ENCODE assay signal across 5 worm cellular contexts in genomic region chrV:1151324-1151742, ce11.
TF ChIP-seq lines count a peak whose summit lies in the region.

No protein-coding gene starts in this region.

TF ChIP-seq in whole organism, L1 larva, 84 proteins besides CTCF, POLR2A, EP300 and RAD21 (continues in another document):
- peak; percentile 98 for TF ChIP-seq lin-13 (GFP tag; optimal IDR thresholded peaks at IDR 0.05; lab: Kevin White, UChicago)
- peak; percentile 96 for TF ChIP-seq zip-4 (GFP tag; optimal IDR thresholded peaks at IDR 0.05; lab: Kevin White, UChicago)
- peak; percentile 74 for TF ChIP-seq Y116A8C.19 (tag; optimal IDR thresholded peaks at IDR 0.05; lab: Kevin White, UChicago; ENCODE audit: borderline replicate concordance)
- no peak for TF ChIP-seq ceh-90 (tag; optimal IDR thresholded peaks at IDR 0.05; lab: Kevin White, UChicago)
- TF ChIP-seq pqm-1 (tag; optimal IDR thresholded peaks at IDR 0.05; lab: Kevin White, UChicago): peak; percentile 53
- TF ChIP-seq hpl-2 (GFP tag; optimal IDR thresholded peaks at IDR 0.05; lab: Kevin White, UChicago): peak; percentile 79
- peak; percentile 88 for TF ChIP-seq skn-1 (tag; optimal IDR thresholded peaks at IDR 0.05; lab: Kevin White, UChicago)
- TF ChIP-seq sox-4 (tag; optimal IDR thresholded peaks at IDR 0.05; lab: Kevin White, UChicago): peak; percentile 100
- peak; percentile 100 for TF ChIP-seq lin-14 (GFP tag; optimal IDR thresholded peaks at IDR 0.05; lab: Kevin White, UChicago)
- TF ChIP-seq aha-1 (tag; optimal IDR thresholded peaks at IDR 0.05; lab: Kevin White, UChicago): peak; percentile 88
- peak; percentile 95 for TF ChIP-seq nhr-237 (tag; optimal IDR thresholded peaks at IDR 0.05; lab: Kevin White, UChicago)
- TF ChIP-seq aly-2 (tag; optimal IDR thresholded peaks at IDR 0.05; lab: Kevin White, UChicago): peak; percentile 80
- peak; percentile 100 for TF ChIP-seq nhr-47 (tag; optimal IDR thresholded peaks at IDR 0.05; lab: Kevin White, UChicago)
- peak; percentile 59 for TF ChIP-seq nhr-76 (tag; optimal IDR thresholded peaks at IDR 0.05; lab: Kevin White, UChicago)
- no peak for TF ChIP-seq nhr-84 (tag; optimal IDR thresholded peaks at IDR 0.05; lab: Kevin White, UChicago)
- peak; percentile 90 for TF ChIP-seq C16A3.4 (tag; optimal IDR thresholded peaks at IDR 0.05; lab: Kevin White, UChicago)
- TF ChIP-seq egl-13 (tag; optimal IDR thresholded peaks at IDR 0.05; lab: Kevin White, UChicago): peak; percentile 100
- TF ChIP-seq mdl-1 (tag; optimal IDR thresholded peaks at IDR 0.05; lab: Kevin White, UChicago): peak; percentile 10 to 94

TF ChIP-seq in whole organism, L3 larva, 47 proteins besides CTCF, POLR2A, EP300 and RAD21 (continues in another document):
- TF ChIP-seq zag-1 (tag; optimal IDR thresholded peaks at IDR 0.05; lab: Kevin White, UChicago) (peak; percentile 84), nhr-12 (tag; optimal IDR thresholded peaks at IDR 0.05; lab: Kevin White, UChicago) (no peak), elt-1 (tag; optimal IDR thresholded peaks at IDR 0.05; lab: Kevin White, UChicago) (peak; percentile 73), jun-1 (tag; optimal IDR thresholded peaks at IDR 0.05; lab: Kevin White, UChicago) (peak; percentile 99), ceh-9 (tag; optimal IDR thresholded peaks at IDR 0.05; lab: Kevin White, UChicago) (no peak), lin-15B (tag; optimal IDR thresholded peaks at IDR 0.05; lab: Kevin White, UChicago) (peak; percentile 94), eor-1 (tag; optimal IDR thresholded peaks at IDR 0.05; lab: Kevin White, UChicago) (peak in 1 of 2 experiments; percentile 79), nhr-43 (tag; optimal IDR thresholded peaks at IDR 0.05; lab: Kevin White, UChicago; ENCODE audit: poor library complexity, severe bottlenecking) (peak; percentile 96), nhr-11 (tag; optimal IDR thresholded peaks at IDR 0.05; lab: Kevin White, UChicago) (peak; percentile 99), hmg-11 (tag; optimal IDR thresholded peaks at IDR 0.05; lab: Kevin White, UChicago) (peak; percentile 97), snpc-4 (tag; optimal IDR thresholded peaks at IDR 0.05; lab: Kevin White, UChicago) (peak; percentile 83), egl-5 (tag; optimal IDR thresholded peaks at IDR 0.05; lab: Kevin White, UChicago) (peak; percentile 87), egl-27 (tag; optimal IDR thresholded peaks at IDR 0.05; lab: Kevin White, UChicago) (peak; percentile 89), ama-1 (optimal IDR thresholded peaks at IDR 0.05; lab: Kevin White, UChicago) (peak; percentile 46), ceh-16 (tag; optimal IDR thresholded peaks at IDR 0.05; lab: Kevin White, UChicago) (peak; percentile 61), nhr-76 (tag; optimal IDR thresholded peaks at IDR 0.05; lab: Kevin White, UChicago) (peak; percentile 24), ztf-4 (tag; optimal IDR thresholded peaks at IDR 0.05; lab: Kevin White, UChicago) (peak; percentile 93), nhr-25 (tag; optimal IDR thresholded peaks at IDR 0.05; lab: Kevin White, UChicago) (peak; percentile 98)

TF ChIP-seq in whole organism, early embryonic, 17 proteins besides CTCF, POLR2A, EP300 and RAD21:
- TF ChIP-seq ets-7 (tag; optimal IDR thresholded peaks at IDR 0.05; lab: Kevin White, UChicago) (peak; percentile 56), F13C5.2 (tag; optimal IDR thresholded peaks at IDR 0.05; lab: Kevin White, UChicago) (peak; percentile 76), ama-1 (optimal IDR thresholded peaks at IDR 0.05; lab: Kevin White, UChicago) (no peak), hnd-1 (tag; optimal IDR thresholded peaks at IDR 0.05; lab: Kevin White, UChicago) (no peak), sea-1 (GFP tag; conservative IDR thresholded peaks at IDR 0.05; lab: Robert Waterston, UW) (0 out of 2 replicates have a peak, but pooled peaks have one; percentile 67), ceh-36 (tag; optimal IDR thresholded peaks at IDR 0.05; lab: Kevin White, UChicago) (peak; percentile 51), aly-1 (tag; optimal IDR thresholded peaks at IDR 0.05; lab: Kevin White, UChicago) (peak; percentile 20), hmbx-1 (tag; optimal IDR thresholded peaks at IDR 0.05; lab: Kevin White, UChicago) (no peak), ceh-13 (GFP tag; optimal IDR thresholded peaks at IDR 0.05; lab: Kevin White, UChicago) (no peak), pes-1 (GFP tag; IDR thresholded peaks at IDR 0.05; lab: Robert Waterston, UW) (peak; percentile 71), flt-1 (GFP tag; IDR thresholded peaks at IDR 0.05; lab: Robert Waterston, UW) (peak; percentile 61; the same call in 1 of the 2 replicates), scrt-1 (GFP tag; IDR thresholded peaks at IDR 0.05; lab: Robert Waterston, UW) (no peak), tra-4 (tag; optimal IDR thresholded peaks at IDR 0.05; lab: Kevin White, UChicago) (no peak), B0310.2 (tag; optimal IDR thresholded peaks at IDR 0.05; lab: Kevin White, UChicago) (no peak), tbx-37 (GFP tag; conservative IDR thresholded peaks at IDR 0.05; lab: Robert Waterston, UW) (no peak), tbx-11 (GFP tag; IDR thresholded peaks at IDR 0.05; lab: Robert Waterston, UW) (no peak), hmg-4 (GFP tag; optimal IDR thresholded peaks at IDR 0.05; lab: Kevin White, UChicago) (peak; percentile 84)

TF ChIP-seq in whole organism, midembryonic, 9 proteins besides CTCF, POLR2A, EP300 and RAD21:
- TF ChIP-seq cog-1 (tag; optimal IDR thresholded peaks at IDR 0.05; lab: Kevin White, UChicago): peak; percentile 98
- peak; percentile 47; the same call in 1 of the 2 replicates for TF ChIP-seq ref-1 (GFP tag; conservative IDR thresholded peaks at IDR 0.05; lab: Robert Waterston, UW)
- TF ChIP-seq ztf-29 (GFP tag; IDR thresholded peaks at IDR 0.05; lab: Robert Waterston, UW): no peak
- TF ChIP-seq klf-2 (GFP tag; conservative IDR thresholded peaks at IDR 0.05; lab: Robert Waterston, UW): no peak
- TF ChIP-seq flt-1 (GFP tag; IDR thresholded peaks at IDR 0.05; lab: Robert Waterston, UW): peak; percentile 88
- no peak for TF ChIP-seq med-1 (GFP tag; optimal IDR thresholded peaks at IDR 0.05; lab: Kevin White, UChicago; ENCODE audit: insufficient read depth)
- 0 out of 2 replicates have a peak, but pooled peaks have one; percentile 14 for TF ChIP-seq tab-1 (GFP tag; IDR thresholded peaks at IDR 0.05; lab: Robert Waterston, UW)
- TF ChIP-seq ztf-23 (GFP tag; IDR thresholded peaks at IDR 0.05; lab: Robert Waterston, UW): peak; percentile 75; the same call in 1 of the 2 replicates
- TF ChIP-seq T22C8.4 (GFP tag; IDR thresholded peaks at IDR 0.05; lab: Robert Waterston, UW): peak; percentile 88
TF ChIP-seq in whole organism, midembryonic: peak in this region for 6.

TF ChIP-seq in whole organism, young adult, 124 proteins besides CTCF, POLR2A, EP300 and RAD21 (continues in another document):
- peak; percentile 59 for TF ChIP-seq attf-3 (GFP tag; conservative IDR thresholded peaks at IDR 0.05; lab: Robert Waterston, UW)
- TF ChIP-seq snpc-3.4 (tag; optimal IDR thresholded peaks at IDR 0.05; lab: Kevin White, UChicago): no peak
- no peak for TF ChIP-seq nfya-1 (tag; optimal IDR thresholded peaks at IDR 0.05; lab: Kevin White, UChicago; ENCODE audit: borderline replicate concordance, insufficient read depth)
- peak; percentile 99 for TF ChIP-seq ztf-3 (GFP tag; optimal IDR thresholded peaks at IDR 0.05; lab: Kevin White, UChicago)
- TF ChIP-seq die-1 (tag; optimal IDR thresholded peaks at IDR 0.05; lab: Kevin White, UChicago): peak; percentile 81
- TF ChIP-seq lin-40 (tag; optimal IDR thresholded peaks at IDR 0.05; lab: Kevin White, UChicago): peak; percentile 99
- TF ChIP-seq K12H6.12 (tag; optimal IDR thresholded peaks at IDR 0.05; lab: Kevin White, UChicago): peak; percentile 100
- no peak for TF ChIP-seq him-1 (tag; optimal IDR thresholded peaks at IDR 0.05; lab: Kevin White, UChicago)
- no peak for TF ChIP-seq pha-4 (tag; optimal IDR thresholded peaks at IDR 0.05; lab: Kevin White, UChicago)
- TF ChIP-seq F33H1.4 (GFP tag; IDR thresholded peaks at IDR 0.05; lab: Robert Waterston, UW): peak; percentile 58
- peak; percentile 77 for TF ChIP-seq ceh-79 (tag; optimal IDR thresholded peaks at IDR 0.05; lab: Kevin White, UChicago)
- TF ChIP-seq bed-1 (GFP tag; IDR thresholded peaks at IDR 0.05; lab: Robert Waterston, UW): no peak
- peak; percentile 99 for TF ChIP-seq K11D2.4 (GFP tag; IDR thresholded peaks at IDR 0.05; lab: Robert Waterston, UW)
- TF ChIP-seq B0035.1 (tag; optimal IDR thresholded peaks at IDR 0.05; lab: Kevin White, UChicago): peak; percentile 96
- peak; percentile 61 for TF ChIP-seq fkh-3 (tag; optimal IDR thresholded peaks at IDR 0.05; lab: Kevin White, UChicago)
- TF ChIP-seq ztf-18 (tag; optimal IDR thresholded peaks at IDR 0.05; lab: Kevin White, UChicago): peak; percentile 83
- peak; percentile 98 for TF ChIP-seq nfyb-1 (GFP tag; IDR thresholded peaks at IDR 0.05; lab: Robert Waterston, UW)
- TF ChIP-seq aptf-2 (GFP tag; conservative IDR thresholded peaks at IDR 0.05; lab: Robert Waterston, UW): 0 out of 2 replicates have a peak, but pooled peaks have one; percentile 61
- peak; percentile 98 for TF ChIP-seq nhr-90 (tag; optimal IDR thresholded peaks at IDR 0.05; lab: Kevin White, UChicago)
- peak; percentile 68; the same call in 1 of the 2 replicates for TF ChIP-seq hsf-1 (GFP tag; IDR thresholded peaks at IDR 0.05; lab: Robert Waterston, UW)
- peak; percentile 100 for TF ChIP-seq nhr-80 (tag; optimal IDR thresholded peaks at IDR 0.05; lab: Kevin White, UChicago)
- peak; percentile 96 for TF ChIP-seq Y56A3A.18 (GFP tag; IDR thresholded peaks at IDR 0.05; lab: Robert Waterston, UW)
- no peak for TF ChIP-seq rpc-1 (optimal IDR thresholded peaks at IDR 0.05; lab: Kevin White, UChicago)
- TF ChIP-seq rpc-1 (tag; optimal IDR thresholded peaks at IDR 0.05; lab: Kevin White, UChicago): no peak
- TF ChIP-seq F55B11.4 (tag; optimal IDR thresholded peaks at IDR 0.05; lab: Kevin White, UChicago; ENCODE audit: borderline replicate concordance, insufficient read depth): no peak
- TF ChIP-seq lin-54 (GFP tag; optimal IDR thresholded peaks at IDR 0.05; lab: Kevin White, UChicago): peak; percentile 94
- TF ChIP-seq F57C9.4 (tag; optimal IDR thresholded peaks at IDR 0.05; lab: Kevin White, UChicago): peak; percentile 92
- peak; percentile 85; the same call in 1 of the 2 replicates for TF ChIP-seq lag-1 (GFP tag; IDR thresholded peaks at IDR 0.05; lab: Robert Waterston, UW)
- no peak for TF ChIP-seq ama-1 (optimal IDR thresholded peaks at IDR 0.05; lab: Kevin White, UChicago)
- peak in 1 of 2 experiments; percentile 58 for TF ChIP-seq ama-1 (GFP tag; optimal IDR thresholded peaks at IDR 0.05; lab: Kevin White, UChicago)
- peak; percentile 88 for TF ChIP-seq ZK185.1 (tag; optimal IDR thresholded peaks at IDR 0.05; lab: Kevin White, UChicago; ENCODE audit: poor library complexity, severe bottlenecking)
- peak; percentile 83 for TF ChIP-seq sptf-2 (GFP tag; optimal IDR thresholded peaks at IDR 0.05; lab: Kevin White, UChicago)
- TF ChIP-seq sdz-38 (tag; optimal IDR thresholded peaks at IDR 0.05; lab: Kevin White, UChicago): no peak
- peak; percentile 83 for TF ChIP-seq ceh-100 (GFP tag; IDR thresholded peaks at IDR 0.05; lab: Robert Waterston, UW)

Comparison
In these comparisons a context has a peak if more than half of its experiments do, and no peak if none do; other contexts are left out.
1. Of the 8 proteins assayed by ChIP-seq in both whole organism, young adult and whole organism, L1 larva: peak only in whole organism, young adult: none; only in whole organism, L1 larva: unc-62; in both: dpl-1, efl-1, lin-35, nhr-90, snpc-4 and unc-130; in neither: 0; mixed calls (peak in some experiments, not most) for 1.